Worm (Caenorhabditis elegans) whole organism, L4 larva: ENCODE results near the gene his-2.

Source experiments
- D1046.2 ChIP-seq: fragments of 200-800 bp; sonication (Bioruptor generic); IDR thresholded peaks from 2 replicates; pipeline ENCODE4 v1.3.6; 2022; ENCODE audit warnings: missing genetic modification characterization, missing compliant biosample characterization
- F10B5.3 ChIP-seq: sonication (generic microtip); optimal IDR thresholded peaks from 2 replicates; lab custom pipeline; 2016; ENCODE audit warnings: mild to moderate bottlenecking, missing genetic modification characterization, missing compliant biosample characterization
- F26F4.8 ChIP-seq: fragments of 200-800 bp; sonication (Bioruptor generic); conservative IDR thresholded peaks from 2 replicates; pipeline ENCODE4 v1.3.6; 2022; ENCODE audit warnings: missing genetic modification characterization, missing compliant biosample characterization
- F49E8.2 ChIP-seq: sonication (generic microtip); optimal IDR thresholded peaks from 2 replicates; lab custom pipeline; 2016; ENCODE audit warnings: missing compliant biosample characterization, mild to moderate bottlenecking, missing genetic modification characterization, borderline replicate concordance
- T26A8.4 ChIP-seq: fragments of 200-800 bp; sonication (Bioruptor generic); IDR thresholded peaks from 2 replicates; pipeline ENCODE4 v1.3.6; 2022; ENCODE audit warnings: missing genetic modification characterization, missing compliant biosample characterization
- Y75B8A.6 ChIP-seq: fragments of 200-800 bp; sonication (Bioruptor generic); IDR thresholded peaks from 2 replicates; pipeline ENCODE4 v1.3.6; 2022; ENCODE audit warnings: missing genetic modification reagents, missing genetic modification characterization, missing compliant biosample characterization
- ZK546.5 ChIP-seq, 2 experiments: sonication (generic microtip); optimal IDR thresholded peaks; 2 replicates each; lab custom pipeline; 2017; ENCODE audit warnings: missing biosample characterization in 2 of 2, missing genetic modification characterization in 2 of 2
- aha-1 ChIP-seq: fragments of 150-350 bp; peaks from one replicate; lab custom pipeline; 2014; ENCODE audit warnings: missing biosample characterization, missing genetic modification characterization
- aly-2 ChIP-seq: sonication (generic microtip); optimal IDR thresholded peaks from 2 replicates; lab custom pipeline; 2018; ENCODE audit warnings: missing biosample characterization, missing genetic modification characterization
- ceh-20 ChIP-seq: fragments of 200-800 bp; sonication (Bioruptor generic); IDR thresholded peaks from 2 replicates; pipeline ENCODE4 v1.3.6; 2022; ENCODE audit warnings: missing genetic modification reagents, missing genetic modification characterization, missing compliant biosample characterization
- ces-1 ChIP-seq: fragments of 150-350 bp; sonication (generic microtip); optimal IDR thresholded peaks from 4 replicates; lab custom pipeline; 2014; ENCODE audit warnings: missing biosample characterization, missing genetic modification reagents, missing genetic modification characterization
- ctbp-1 ChIP-seq: fragments of 200-800 bp; sonication (Bioruptor generic); IDR thresholded peaks from 2 replicates; pipeline ENCODE4 v1.3.6; 2022; ENCODE audit warnings: missing genetic modification reagents, missing genetic modification characterization, missing compliant biosample characterization
- daf-12 ChIP-seq: fragments of 150-350 bp; optimal IDR thresholded peaks from 2 replicates; lab custom pipeline; 2014; ENCODE audit warnings: missing biosample characterization, missing genetic modification reagents, missing genetic modification characterization
- daf-19 ChIP-seq: fragments of 200-800 bp; sonication (Bioruptor generic); conservative IDR thresholded peaks from 2 replicates; pipeline ENCODE4 v1.3.6; 2022; ENCODE audit warnings: missing genetic modification characterization, missing compliant biosample characterization
- dmd-6 ChIP-seq: fragments of 200-800 bp; sonication (Bioruptor generic); IDR thresholded peaks from 2 replicates; pipeline ENCODE4 v1.3.6; 2022; ENCODE audit warnings: missing genetic modification reagents, missing genetic modification characterization, missing compliant biosample characterization
- dmd-9 ChIP-seq: fragments of 200-800 bp; sonication (Bioruptor generic); IDR thresholded peaks from 2 replicates; pipeline ENCODE4 v1.3.6; 2022; ENCODE audit warnings: missing genetic modification reagents, missing genetic modification characterization, missing compliant biosample characterization
- dpl-1 ChIP-seq: fragments of 150-350 bp; optimal IDR thresholded peaks from 2 replicates; lab custom pipeline; 2014; ENCODE audit warnings: missing biosample characterization, missing genetic modification reagents, missing genetic modification characterization
- dve-1 ChIP-seq: sonication (generic microtip); optimal IDR thresholded peaks from 2 replicates; lab custom pipeline; 2017; ENCODE audit warnings: antibody characterized with exemption, mild to moderate bottlenecking, missing genetic modification characterization, missing compliant biosample characterization; ENCODE audit not compliant: insufficient read depth
- egl-27 ChIP-seq: sonication (generic microtip); optimal IDR thresholded peaks from 3 replicates; lab custom pipeline; 2017; ENCODE audit warnings: missing biosample characterization, missing genetic modification reagents, missing genetic modification characterization
- egl-43 ChIP-seq: fragments of 200-800 bp; sonication (Bioruptor generic); IDR thresholded peaks from 2 replicates; pipeline ENCODE4 v1.3.6; 2022; ENCODE audit warnings: missing genetic modification reagents, missing genetic modification characterization, missing compliant biosample characterization
- hlh-11 ChIP-seq: fragments of 200-800 bp; sonication (Bioruptor generic); optimal IDR thresholded peaks from 2 replicates; lab custom pipeline; 2018; ENCODE audit warnings: mild to moderate bottlenecking, missing genetic modification characterization, missing compliant biosample characterization
- hlh-30 ChIP-seq: sonication (generic microtip); optimal IDR thresholded peaks from 2 replicates; lab custom pipeline; 2017; ENCODE audit warnings: antibody characterized with exemption, mild to moderate bottlenecking, missing genetic modification characterization, missing compliant biosample characterization; ENCODE audit not compliant: insufficient read depth
- hmg-1.1 ChIP-seq: fragments of 200-800 bp; sonication (Bioruptor generic); IDR thresholded peaks from 2 replicates; pipeline ENCODE4 v1.3.6; 2022; ENCODE audit warnings: missing genetic modification reagents, missing genetic modification characterization, missing compliant biosample characterization
- jun-1 ChIP-seq: fragments of 150-350 bp; optimal IDR thresholded peaks from 2 replicates; lab custom pipeline; 2014; ENCODE audit warnings: missing biosample characterization, missing genetic modification reagents, missing genetic modification characterization
- lin-13 ChIP-seq: fragments of 150-350 bp; optimal IDR thresholded peaks from 2 replicates; lab custom pipeline; 2014; ENCODE audit warnings: missing biosample characterization, missing genetic modification reagents, missing genetic modification characterization
- lir-3 ChIP-seq: sonication (generic microtip); optimal IDR thresholded peaks from 2 replicates; lab custom pipeline; 2016; ENCODE audit warnings: mild to moderate bottlenecking, missing genetic modification characterization, missing compliant biosample characterization
- madf-9 ChIP-seq: fragments of 200-800 bp; sonication (Bioruptor generic); conservative IDR thresholded peaks from 2 replicates; pipeline ENCODE4 v1.3.6; 2022; ENCODE audit warnings: missing genetic modification reagents, missing genetic modification characterization, missing compliant biosample characterization
- mdl-1 ChIP-seq, 2 experiments: fragments of 150-350 bp in 1 of 2; sonication (generic microtip) in 1 of 2; optimal IDR thresholded peaks; 2 replicates each; lab custom pipeline; 2014 to 2017; ENCODE audit warnings: missing biosample characterization in 2 of 2, missing genetic modification characterization in 2 of 2
- mes-2 ChIP-seq: sonication (generic microtip); optimal IDR thresholded peaks from 2 replicates; lab custom pipeline; 2016; ENCODE audit warnings: missing genotype, mild to moderate bottlenecking, missing genetic modification characterization, missing compliant biosample characterization; ENCODE audit not compliant: poor library complexity, severe bottlenecking
- mxl-3 ChIP-seq: fragments of 200-800 bp; sonication (Bioruptor generic); optimal IDR thresholded peaks from 2 replicates; lab custom pipeline; 2018; ENCODE audit warnings: mild to moderate bottlenecking, missing genetic modification characterization, missing compliant biosample characterization
- nhr-111 ChIP-seq: fragments of 200-800 bp; sonication (Bioruptor generic); optimal IDR thresholded peaks from 2 replicates; lab custom pipeline; 2018; ENCODE audit warnings: mild to moderate bottlenecking, missing genetic modification characterization, missing compliant biosample characterization
- nhr-237 ChIP-seq: sonication (generic microtip); optimal IDR thresholded peaks from 2 replicates; lab custom pipeline; 2017; ENCODE audit warnings: missing biosample characterization, missing genetic modification characterization
- nhr-25 ChIP-seq: sonication (generic microtip); optimal IDR thresholded peaks from 2 replicates; lab custom pipeline; 2017; ENCODE audit warnings: missing genetic modification characterization, mild to moderate bottlenecking, missing compliant biosample characterization, antibody characterized with exemption, moderate library complexity, borderline replicate concordance; ENCODE audit not compliant: insufficient read depth
- nhr-28 ChIP-seq: fragments of 150-350 bp; optimal IDR thresholded peaks from 2 replicates; lab custom pipeline; 2014; ENCODE audit warnings: missing biosample characterization, missing genetic modification characterization
- nhr-42 ChIP-seq: fragments of 200-800 bp; sonication (Bioruptor generic); IDR thresholded peaks from 2 replicates; pipeline ENCODE4 v1.3.6; 2022; ENCODE audit warnings: missing genetic modification characterization, missing compliant biosample characterization
- nhr-48 ChIP-seq: sonication (generic microtip); optimal IDR thresholded peaks from 2 replicates; lab custom pipeline; 2016; ENCODE audit warnings: mild to moderate bottlenecking, missing genetic modification characterization, missing compliant biosample characterization
- nhr-6 ChIP-seq: fragments of 150-350 bp; optimal IDR thresholded peaks from 2 replicates; lab custom pipeline; 2014; ENCODE audit warnings: missing biosample characterization, missing genetic modification characterization
- nhr-76 ChIP-seq: fragments of 150-350 bp; optimal IDR thresholded peaks from 2 replicates; lab custom pipeline; 2014; ENCODE audit warnings: missing biosample characterization, missing genetic modification characterization
- nhr-77 ChIP-seq: fragments of 150-350 bp; optimal IDR thresholded peaks from 2 replicates; lab custom pipeline; 2014; ENCODE audit warnings: missing biosample characterization, missing genetic modification characterization
- php-3 ChIP-seq: fragments of 200-800 bp; sonication (Bioruptor generic); IDR thresholded peaks from 2 replicates; pipeline ENCODE4 v1.3.6; 2022; ENCODE audit warnings: missing genetic modification reagents, missing genetic modification characterization, missing compliant biosample characterization
- pqm-1 ChIP-seq: sonication (generic microtip); optimal IDR thresholded peaks from 2 replicates; lab custom pipeline; 2017; ENCODE audit warnings: missing biosample characterization, missing genetic modification characterization
- rbr-2 ChIP-seq: sonication (generic microtip); optimal IDR thresholded peaks from 2 replicates; lab custom pipeline; 2016; ENCODE audit warnings: missing genotype, missing genetic modification characterization, missing compliant biosample characterization
- saeg-2 ChIP-seq: fragments of 200-800 bp; sonication (Bioruptor generic); IDR thresholded peaks from 2 replicates; pipeline ENCODE4 v1.3.6; 2022; ENCODE audit warnings: missing genetic modification reagents, missing genetic modification characterization, missing compliant biosample characterization
- skn-1 ChIP-seq: fragments of 150-350 bp; optimal IDR thresholded peaks from 2 replicates; lab custom pipeline; 2014; ENCODE audit warnings: missing biosample characterization, missing genetic modification characterization
- tag-97 ChIP-seq: fragments of 200-800 bp; sonication (Bioruptor generic); IDR thresholded peaks from 2 replicates; pipeline ENCODE4 v1.3.6; 2022; ENCODE audit warnings: missing genetic modification characterization, missing compliant biosample characterization
- zfp-2 ChIP-seq: sonication (generic microtip); optimal IDR thresholded peaks from 2 replicates; lab custom pipeline; 2016; ENCODE audit warnings: mild to moderate bottlenecking, missing genetic modification characterization, missing compliant biosample characterization
- ztf-7 ChIP-seq: fragments of 150-350 bp; optimal IDR thresholded peaks from 2 replicates; lab custom pipeline; 2014; ENCODE audit warnings: missing biosample characterization, missing genetic modification characterization

Gene his-2

DNA sequence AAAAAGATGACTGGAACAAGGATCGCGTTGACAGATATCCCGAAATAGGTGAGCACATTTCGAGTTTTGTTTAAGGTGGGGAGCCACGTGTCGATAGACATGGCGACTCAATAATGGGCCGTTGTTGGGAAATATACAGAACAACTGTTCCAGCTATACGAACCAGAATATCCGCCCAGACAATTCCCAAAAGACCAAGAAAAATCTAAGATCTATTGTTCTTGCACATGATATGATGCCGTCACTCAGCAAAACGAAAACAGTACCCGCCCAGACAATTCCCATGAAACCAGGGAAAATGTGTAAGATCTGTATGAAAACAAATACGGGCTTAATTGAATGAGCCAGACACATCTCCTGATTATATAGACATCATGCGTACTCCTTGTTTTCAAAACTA is 34.6 kb downstream of the his-2 start, which contains the start of gene str-231:
Gene str-231, minus strand, starts transcription at position 101 of the 400 bp plus-strand sequence.
- TF ChIP-seq jun-1 (tag; lab: Kevin White, UChicago) = no peak
- TF ChIP-seq mdl-1 (tag; optimal IDR thresholded peaks at IDR 0.05; lab: Kevin White, UChicago) = no peak
- TF ChIP-seq skn-1 (tag; lab: Kevin White, UChicago) = no peak
- TF ChIP-seq lir-3 (tag; lab: Kevin White, UChicago) = no peak
- TF ChIP-seq hmg-1.1 (GFP tag; lab: Robert Waterston, UW) = no peak
- TF ChIP-seq F49E8.2 (tag; lab: Kevin White, UChicago) = no peak
- no peak for TF ChIP-seq rbr-2 (tag; lab: Kevin White, UChicago)
- no peak for TF ChIP-seq nhr-111 (GFP tag; lab: Kevin White, UChicago)
- no peak for TF ChIP-seq egl-43 (GFP tag; lab: Robert Waterston, UW)
- TF ChIP-seq tag-97 (GFP tag; lab: Robert Waterston, UW) = no peak
- no peak for TF ChIP-seq zfp-2 (tag; lab: Kevin White, UChicago)
- TF ChIP-seq dmd-9 (GFP tag; lab: Robert Waterston, UW) = no peak
- TF ChIP-seq dve-1 (tag; lab: Kevin White, UChicago) = no peak
- TF ChIP-seq T26A8.4 (GFP tag; lab: Robert Waterston, UW) = no peak
- no peak for TF ChIP-seq nhr-76
- TF ChIP-seq nhr-77 (tag; lab: Kevin White, UChicago) = no peak
- TF ChIP-seq nhr-237 = no peak
- no peak for TF ChIP-seq lin-13 (GFP tag; lab: Kevin White, UChicago)
- TF ChIP-seq ctbp-1 (GFP tag; lab: Robert Waterston, UW) = no peak
- TF ChIP-seq, all 104 proteins: peak for 0

ce11 chrV:16002288-16002687 is 39.8 kb downstream of the his-2 start, which contains the start of gene nhr-63:
nhr-63 (plus strand) TSS chrV:16002588.
- TF ChIP-seq ZK546.5 (tag; optimal IDR thresholded peaks at IDR 0.05; lab: Kevin White, UChicago) (no peak), F26F4.8 (GFP tag; lab: Robert Waterston, UW) (no peak), madf-9 (GFP tag; lab: Robert Waterston, UW) (no peak), php-3 (GFP tag; lab: Robert Waterston, UW) (no peak), D1046.2 (GFP tag; lab: Robert Waterston, UW) (no peak), rbr-2 (tag; lab: Kevin White, UChicago) (no peak), nhr-42 (GFP tag; lab: Robert Waterston, UW) (no peak), ztf-7 (no peak), Y75B8A.6 (no peak), nhr-25 (tag; lab: Kevin White, UChicago) (no peak), aly-2 (tag; lab: Kevin White, UChicago) (no peak), F49E8.2 (tag; lab: Kevin White, UChicago) (no peak), aha-1 (tag; lab: Kevin White, UChicago) (no peak), egl-43 (GFP tag; lab: Robert Waterston, UW) (no peak), nhr-6 (tag; lab: Kevin White, UChicago) (no peak), F10B5.3 (tag; lab: Kevin White, UChicago) (no peak), mdl-1 (tag; optimal IDR thresholded peaks at IDR 0.05; lab: Kevin White, UChicago) (no peak), ceh-20 (no peak), saeg-2 (no peak), mes-2 (tag; lab: Kevin White, UChicago) (no peak)

DNA sequence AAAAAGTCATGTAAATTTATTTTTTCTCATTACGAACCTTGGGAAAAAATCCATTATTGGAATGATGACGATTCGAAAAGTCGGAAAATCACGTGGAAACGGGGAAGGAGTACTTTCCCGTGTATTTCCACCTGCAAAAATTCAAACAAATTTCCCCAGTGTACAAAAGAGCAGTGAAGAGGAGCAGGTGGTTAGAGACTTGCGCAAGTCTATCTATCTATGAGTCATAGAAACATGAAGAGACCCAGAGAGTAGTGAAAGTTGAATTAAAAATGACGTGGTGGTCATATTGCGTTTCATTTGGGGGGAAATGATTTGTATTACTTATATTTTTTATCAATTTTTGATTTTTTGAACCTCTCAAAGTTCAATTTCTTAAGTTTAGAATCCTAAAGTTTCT is 41.6 kb downstream of the his-2 start, which contains the start of gene nhr-50:
Gene nhr-50, minus strand, starts transcription at position 199 of the 400 bp plus-strand sequence.
- no peak for TF ChIP-seq ces-1 (GFP tag; lab: Kevin White, UChicago)
- 0 out of 2 replicates have a peak, but pooled peaks have one; percentile 51 for TF ChIP-seq daf-19 (GFP tag; lab: Robert Waterston, UW)
- TF ChIP-seq jun-1 (tag; lab: Kevin White, UChicago) = peak; percentile 18
- no peak for TF ChIP-seq daf-12 (tag; lab: Kevin White, UChicago)
- peak; percentile 66 for TF ChIP-seq nhr-77 (tag; lab: Kevin White, UChicago)
- no peak for TF ChIP-seq egl-27 (tag; lab: Kevin White, UChicago)
- peak; percentile 1 to 73 for TF ChIP-seq mdl-1 (tag; optimal IDR thresholded peaks at IDR 0.05; lab: Kevin White, UChicago)
- TF ChIP-seq Y75B8A.6 = no peak
- TF ChIP-seq dpl-1 = peak; percentile 31
- TF ChIP-seq hlh-30 (tag; lab: Kevin White, UChicago) = peak; percentile 80
- TF ChIP-seq nhr-28 (tag; lab: Kevin White, UChicago) = peak; percentile 67
- no peak for TF ChIP-seq F10B5.3 (tag; lab: Kevin White, UChicago)
- TF ChIP-seq nhr-76 = no peak
- peak; percentile 14 for TF ChIP-seq mxl-3
- TF ChIP-seq nhr-48 (tag; lab: Kevin White, UChicago) = peak; percentile 44
- TF ChIP-seq dmd-6 = peak; percentile 90
- TF ChIP-seq hlh-11 (tag; lab: Kevin White, UChicago) = no peak
- peak; percentile 35 for TF ChIP-seq pqm-1 (tag; lab: Kevin White, UChicago)
- peak; percentile 39 for TF ChIP-seq aha-1 (tag; lab: Kevin White, UChicago)
- no peak for TF ChIP-seq aly-2 (tag; lab: Kevin White, UChicago)
- TF ChIP-seq nhr-6 (tag; lab: Kevin White, UChicago) = peak; percentile 93
